Fruit fly (Drosophila melanogaster) whole organism, prepupa: ENCODE measurements around the gene CG33285.

Source experiments
- Blimp-1 ChIP-seq: fragments of 200-800 bp; sonication (Bioruptor generic); optimal IDR thresholded peaks from 3 replicates; lab custom pipeline; 2017; ENCODE audit warnings: missing biosample characterization, missing genetic modification characterization, mild to moderate bottlenecking, moderate library complexity, missing genetic modification reagents
- CG10669 ChIP-seq: fragments of 200-800 bp; sonication (Bioruptor generic); optimal IDR thresholded peaks from 3 replicates; lab custom pipeline; 2018; ENCODE audit warnings: missing biosample characterization, mild to moderate bottlenecking, missing genetic modification characterization, moderate library complexity
- CG11762 ChIP-seq: fragments of 200-800 bp; sonication (Bioruptor generic); optimal IDR thresholded peaks from 3 replicates; lab custom pipeline; 2016; ENCODE audit warnings: missing biosample characterization, missing genetic modification characterization; ENCODE audit not compliant: insufficient read depth
- CG11902 ChIP-seq: fragments of 200-800 bp; sonication (Bioruptor generic); optimal IDR thresholded peaks from 3 replicates; lab custom pipeline; 2016; ENCODE audit warnings: missing biosample characterization, missing genetic modification characterization
- CG15336 ChIP-seq: fragments of 200-800 bp; sonication (Bioruptor generic); IDR thresholded peaks from 2 replicates; pipeline ENCODE4 v1.3.6; 2022; ENCODE audit warnings: missing biosample characterization, missing genetic modification characterization
- CG1621 ChIP-seq: fragments of 200-800 bp; sonication (Bioruptor generic); optimal IDR thresholded peaks from 3 replicates; lab custom pipeline; 2018; ENCODE audit warnings: missing biosample characterization, mild to moderate bottlenecking, missing genetic modification characterization
- CG16779 ChIP-seq: fragments of 200-800 bp; sonication (Bioruptor generic); optimal IDR thresholded peaks from 3 replicates; lab custom pipeline; 2017; ENCODE audit warnings: missing biosample characterization, mild to moderate bottlenecking, missing genetic modification characterization
- CG3032 ChIP-seq: fragments of 200-800 bp; optimal IDR thresholded peaks from 2 replicates; lab custom pipeline; 2019; ENCODE audit warnings: missing biosample characterization, mild to moderate bottlenecking, missing genetic modification characterization, moderate library complexity
- CG31627 ChIP-seq: fragments of 200-800 bp; sonication (Bioruptor generic); optimal IDR thresholded peaks from 3 replicates; lab custom pipeline; 2016; ENCODE audit warnings: missing biosample characterization, missing genetic modification characterization
- CG32006 ChIP-seq: fragments of 200-800 bp; sonication (Bioruptor generic); optimal IDR thresholded peaks from 3 replicates; lab custom pipeline; 2017; ENCODE audit warnings: missing biosample characterization, mild to moderate bottlenecking, missing genetic modification characterization
- CG34406 ChIP-seq: fragments of 200-800 bp; sonication (Bioruptor generic); optimal IDR thresholded peaks from 3 replicates; lab custom pipeline; 2016; ENCODE audit warnings: missing biosample characterization, missing genetic modification characterization
- CG3919 ChIP-seq: fragments of 200-800 bp; sonication (Bioruptor generic); optimal IDR thresholded peaks from 3 replicates; lab custom pipeline; 2016; ENCODE audit warnings: missing biosample characterization, missing genetic modification characterization
- CG4318 ChIP-seq: fragments of 200-800 bp; sonication (Bioruptor generic); optimal IDR thresholded peaks from 3 replicates; lab custom pipeline; 2017; ENCODE audit warnings: missing biosample characterization, mild to moderate bottlenecking, missing genetic modification characterization
- CG6163 ChIP-seq: fragments of 200-800 bp; sonication (Bioruptor generic); IDR thresholded peaks from 3 replicates; pipeline ENCODE4 v1.3.6; 2022; ENCODE audit warnings: missing biosample characterization, missing genetic modification characterization
- CG6276 ChIP-seq: fragments of 200-800 bp; sonication (Bioruptor generic); optimal IDR thresholded peaks from 2 replicates; lab custom pipeline; 2017; ENCODE audit warnings: missing biosample characterization, mild to moderate bottlenecking, missing genetic modification characterization
- CG6854 ChIP-seq: fragments of 200-800 bp; sonication (Bioruptor generic); optimal IDR thresholded peaks from 2 replicates; lab custom pipeline; 2017; ENCODE audit warnings: missing biosample characterization, mild to moderate bottlenecking, missing genetic modification characterization
- CG8119 ChIP-seq: fragments of 200-800 bp; sonication (Bioruptor generic); IDR thresholded peaks from 3 replicates; pipeline ENCODE4 v1.3.6; 2022; ENCODE audit warnings: missing biosample characterization, missing genetic modification characterization
- CG8632 ChIP-seq: fragments of 200-800 bp; sonication (Bioruptor generic); optimal IDR thresholded peaks from 3 replicates; lab custom pipeline; 2016; ENCODE audit warnings: missing biosample characterization, missing genetic modification characterization
- Eip78C ChIP-seq: fragments of 200-800 bp; sonication (Bioruptor generic); peaks from one replicate; lab custom pipeline; 2016; ENCODE audit warnings: missing biosample characterization, missing genetic modification characterization
- Ets21C ChIP-seq: fragments of 200-800 bp; sonication (Bioruptor generic); optimal IDR thresholded peaks from 3 replicates; lab custom pipeline; 2016; ENCODE audit warnings: missing biosample characterization, missing genetic modification characterization
- Ets96B ChIP-seq: fragments of 200-800 bp; optimal IDR thresholded peaks from 2 replicates; lab custom pipeline; 2019; ENCODE audit warnings: missing biosample characterization, mild to moderate bottlenecking, missing genetic modification characterization, moderate library complexity
- Gug ChIP-seq: fragments of 200-800 bp; sonication (Bioruptor generic); IDR thresholded peaks from 2 replicates; pipeline ENCODE4 v1.3.6; 2022; ENCODE audit warnings: missing biosample characterization, missing genetic modification characterization
- Hr38 ChIP-seq: sonication (Bioruptor generic); optimal IDR thresholded peaks from 2 replicates; lab custom pipeline; 2016; ENCODE audit warnings: missing biosample characterization, missing genetic modification characterization
- Hr39 ChIP-seq: fragments of 200-800 bp; sonication (Bioruptor generic); optimal IDR thresholded peaks from 2 replicates; lab custom pipeline; 2016; ENCODE audit warnings: missing biosample characterization, missing genetic modification characterization
- Hr4 ChIP-seq: fragments of 200-800 bp; sonication (Bioruptor generic); optimal IDR thresholded peaks from 3 replicates; lab custom pipeline; 2016; ENCODE audit warnings: missing biosample characterization, missing genetic modification characterization
- Met ChIP-seq: fragments of 200-800 bp; sonication (Bioruptor generic); optimal IDR thresholded peaks from 3 replicates; lab custom pipeline; 2016; ENCODE audit warnings: missing biosample characterization, missing genetic modification characterization
- OdsH ChIP-seq: fragments of 200-800 bp; sonication (Bioruptor generic); optimal IDR thresholded peaks from 3 replicates; lab custom pipeline; 2016; ENCODE audit warnings: missing biosample characterization, missing genetic modification characterization
- Smox ChIP-seq: fragments of 200-800 bp; sonication (Bioruptor generic); optimal IDR thresholded peaks from 3 replicates; lab custom pipeline; 2016; ENCODE audit warnings: missing biosample characterization, missing genetic modification characterization
- Sox102F ChIP-seq: fragments of 200-800 bp; sonication (Bioruptor generic); optimal IDR thresholded peaks from 2 replicates; lab custom pipeline; 2016; ENCODE audit warnings: missing biosample characterization, mild to moderate bottlenecking, missing genetic modification characterization
- Sox14 ChIP-seq: fragments of 200-800 bp; sonication (Bioruptor generic); optimal IDR thresholded peaks from 3 replicates; lab custom pipeline; 2016; ENCODE audit warnings: missing biosample characterization, missing genetic modification characterization
- achi ChIP-seq: fragments of 200-800 bp; sonication (Bioruptor generic); optimal IDR thresholded peaks from 3 replicates; lab custom pipeline; 2016; ENCODE audit warnings: missing biosample characterization, missing genetic modification characterization
- acj6 ChIP-seq: fragments of 200-800 bp; sonication (Bioruptor generic); optimal IDR thresholded peaks from 3 replicates; lab custom pipeline; 2016; ENCODE audit warnings: missing biosample characterization, missing genetic modification characterization
- cyc ChIP-seq: fragments of 200-800 bp; sonication (Bioruptor generic); optimal IDR thresholded peaks from 3 replicates; lab custom pipeline; 2016; ENCODE audit warnings: missing biosample characterization, missing genetic modification characterization
- dsx ChIP-seq: fragments of 200-800 bp; optimal IDR thresholded peaks from 3 replicates; lab custom pipeline; 2019; ENCODE audit warnings: missing biosample characterization, mild to moderate bottlenecking, missing genetic modification characterization, moderate library complexity; ENCODE audit not compliant: poor library complexity, severe bottlenecking
- eg ChIP-seq: fragments of 200-800 bp; sonication (Bioruptor generic); IDR thresholded peaks from 3 replicates; pipeline ENCODE4 v1.3.6; 2022; ENCODE audit warnings: missing biosample characterization, missing genetic modification characterization
- esn ChIP-seq: fragments of 200-800 bp; sonication (Bioruptor generic); optimal IDR thresholded peaks from 2 replicates; lab custom pipeline; 2016; ENCODE audit warnings: missing biosample characterization, mild to moderate bottlenecking, missing genetic modification characterization, moderate library complexity
- fd59A ChIP-seq: fragments of 200-800 bp; sonication (Bioruptor generic); optimal IDR thresholded peaks from 2 replicates; lab custom pipeline; 2017; ENCODE audit warnings: missing biosample characterization, mild to moderate bottlenecking, missing genetic modification characterization, missing genetic modification reagents
- fkh ChIP-seq: fragments of 200-800 bp; sonication (Bioruptor generic); optimal IDR thresholded peaks from 3 replicates; lab custom pipeline; 2017; ENCODE audit warnings: missing biosample characterization, mild to moderate bottlenecking, missing genetic modification characterization, moderate library complexity
- lz ChIP-seq: fragments of 200-800 bp; sonication (Bioruptor generic); optimal IDR thresholded peaks from 3 replicates; lab custom pipeline; 2016; ENCODE audit warnings: missing biosample characterization, missing genetic modification characterization
- net ChIP-seq: fragments of 200-800 bp; sonication (Bioruptor generic); optimal IDR thresholded peaks from 3 replicates; lab custom pipeline; 2016; ENCODE audit warnings: missing biosample characterization, missing genetic modification characterization
- salr ChIP-seq, 2 experiments: fragments of 200-800 bp; sonication (Bioruptor generic); optimal IDR thresholded peaks; 3 replicates each; lab custom pipeline; 2016 to 2018; ENCODE audit warnings: missing biosample characterization in 2 of 2, missing genetic modification characterization in 2 of 2, mild to moderate bottlenecking in 1 of 2
- spab ChIP-seq: fragments of 200-800 bp; sonication (Bioruptor generic); optimal IDR thresholded peaks from 2 replicates; lab custom pipeline; 2017; ENCODE audit warnings: missing biosample characterization, mild to moderate bottlenecking, missing genetic modification characterization, missing genetic modification reagents
- ss ChIP-seq, 2 experiments: fragments of 200-800 bp; sonication (Bioruptor generic); optimal IDR thresholded peaks; 2 replicates in 1 of 2; 3 replicates in 1 of 2; lab custom pipeline; 2017 to 2018; ENCODE audit warnings: mild to moderate bottlenecking in 2 of 2, missing biosample characterization in 2 of 2, missing genetic modification characterization in 2 of 2, moderate library complexity in 1 of 2
- svp ChIP-seq: fragments of 200-800 bp; sonication (Bioruptor generic); peaks from one replicate; lab custom pipeline; 2016; ENCODE audit warnings: missing biosample characterization, missing genetic modification characterization
- topi ChIP-seq: fragments of 200-800 bp; sonication (Bioruptor generic); optimal IDR thresholded peaks from 3 replicates; lab custom pipeline; 2016; ENCODE audit warnings: missing biosample characterization, missing genetic modification characterization

Gene CG33285

DNA sequence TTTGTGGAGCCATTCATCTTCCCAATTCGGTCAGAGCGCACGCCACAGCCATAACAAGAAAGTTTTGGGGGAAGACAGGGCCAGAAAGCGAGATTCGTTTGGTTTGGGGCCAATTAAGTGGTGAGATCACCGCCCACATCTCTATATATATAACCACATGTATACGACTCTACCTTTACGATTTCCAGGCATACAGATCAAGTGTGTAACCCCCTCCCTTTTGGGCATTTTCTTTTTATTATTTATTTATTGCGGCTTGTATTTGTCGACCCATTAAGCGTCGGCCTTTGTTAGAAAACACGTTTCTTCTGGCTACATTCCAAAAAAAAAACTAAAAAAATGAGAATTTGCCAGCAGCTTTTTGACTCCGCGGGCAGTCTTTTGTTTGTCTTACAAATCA lies 12.5 kb upstream of the CG33285 start:
- TF ChIP-seq Eip78C (GFP tag; lab: Kevin White, UChicago): no peak
- peak; percentile 44 for TF ChIP-seq fkh

dm6 chr3L:21100429-21100828 lies 11.6 kb upstream of the CG33285 start:
- no peak for TF ChIP-seq CG34406 (GFP tag; lab: Kevin White, UChicago)
- peak; percentile 46 for TF ChIP-seq topi (GFP tag; lab: Kevin White, UChicago)
- peak; percentile 26 for TF ChIP-seq CG6276 (GFP tag; lab: Kevin White, UChicago)
- TF ChIP-seq spab (GFP tag; lab: Kevin White, UChicago): no peak
- TF ChIP-seq lz: peak; percentile 23
- TF ChIP-seq Ets21C (GFP tag; lab: Kevin White, UChicago): peak; percentile 40
- peak; percentile 54 for TF ChIP-seq Eip78C (GFP tag; lab: Kevin White, UChicago)
- no peak for TF ChIP-seq CG1621 (tag; lab: Kevin White, UChicago)
- TF ChIP-seq CG32006 (GFP tag; lab: Kevin White, UChicago): peak; percentile 25
- TF ChIP-seq Sox14 (GFP tag; lab: Kevin White, UChicago): peak; percentile 19
- TF ChIP-seq CG31627 (GFP tag; lab: Kevin White, UChicago): peak; percentile 42
- peak; percentile 42 for TF ChIP-seq Hr39
- peak; percentile 21 for TF ChIP-seq Hr4 (GFP tag; lab: Kevin White, UChicago)
- TF ChIP-seq Smox (GFP tag; lab: Kevin White, UChicago): peak; percentile 38
- no peak for TF ChIP-seq achi (GFP tag; lab: Kevin White, UChicago)
- no peak for TF ChIP-seq CG10669 (GFP tag; lab: Kevin White, UChicago)
- TF ChIP-seq OdsH (GFP tag; lab: Kevin White, UChicago): peak; percentile 25
- TF ChIP-seq CG3919 (GFP tag; lab: Kevin White, UChicago): no peak
- TF ChIP-seq Met (GFP tag; lab: Kevin White, UChicago): peak; percentile 59
- 0 out of 2 replicates have a peak, but pooled peaks have one; percentile 17 for TF ChIP-seq CG15336 (GFP tag; lab: Robert Waterston, UW)
- TF ChIP-seq net (GFP tag; lab: Kevin White, UChicago): peak; percentile 4
- TF ChIP-seq svp (GFP tag; lab: Kevin White, UChicago): peak; percentile 80
- TF ChIP-seq CG8119 (GFP tag; lab: Robert Waterston, UW): peak; percentile 41; the same call in 1 of the 3 replicates
- TF ChIP-seq acj6: peak; percentile 30
- TF ChIP-seq cyc (GFP tag; lab: Kevin White, UChicago): peak; percentile 26
- no peak for TF ChIP-seq Blimp-1 (GFP tag; lab: Kevin White, UChicago)
- TF ChIP-seq CG6163 (GFP tag; lab: Robert Waterston, UW): no peak
- TF ChIP-seq Sox102F (GFP tag; lab: Kevin White, UChicago): peak; percentile 51
- TF ChIP-seq esn (GFP tag; lab: Kevin White, UChicago): peak; percentile 50
- 0 out of 3 replicates have a peak, but pooled peaks have one; percentile 20 for TF ChIP-seq eg

dm6 chr3L:21099908-21100307 lies 11.1 kb upstream of the CG33285 start:
- TF ChIP-seq CG6854: peak; percentile 18
- TF ChIP-seq Hr38 (GFP tag; lab: Kevin White, UChicago): no peak
- peak; percentile 43; the same call in 2 of the 3 replicates for TF ChIP-seq eg
- peak; percentile 48 for TF ChIP-seq Eip78C (GFP tag; lab: Kevin White, UChicago)
- TF ChIP-seq CG6163 (GFP tag; lab: Robert Waterston, UW): peak; percentile 45; the same call in 1 of the 3 replicates

dm6 chr3L:21099019-21099447 lies 10.2 kb upstream of the CG33285 start:
- TF ChIP-seq CG6163 (GFP tag; lab: Robert Waterston, UW) (no peak), fd59A (GFP tag; lab: Kevin White, UChicago) (peak; percentile 58), svp (GFP tag; lab: Kevin White, UChicago) (peak; percentile 89), eg (no peak), Gug (no peak), esn (GFP tag; lab: Kevin White, UChicago) (peak; percentile 89), salr (GFP tag; optimal IDR thresholded peaks at IDR 0.05; lab: Kevin White, UChicago) (peak in 1 of 2 experiments; percentile 78), dsx (GFP tag; lab: Kevin White, UChicago) (peak; percentile 9), CG1621 (tag; lab: Kevin White, UChicago) (no peak), CG8632 (GFP tag; lab: Kevin White, UChicago) (peak; percentile 42), CG11902 (GFP tag; lab: Kevin White, UChicago) (peak; percentile 20), CG15336 (GFP tag; lab: Robert Waterston, UW) (no peak), Hr38 (GFP tag; lab: Kevin White, UChicago) (no peak), CG16779 (tag; lab: Kevin White, UChicago) (peak; percentile 36), Blimp-1 (GFP tag; lab: Kevin White, UChicago) (peak; percentile 30), CG4318 (no peak), CG3919 (GFP tag; lab: Kevin White, UChicago) (peak; percentile 54), CG3032 (peak; percentile 44), CG11762 (no peak), Met (GFP tag; lab: Kevin White, UChicago) (peak; percentile 73), ss (GFP tag; optimal IDR thresholded peaks at IDR 0.05; lab: Kevin White, UChicago) (peak in 1 of 2 experiments; percentile 7), Ets96B (peak; percentile 43)
